Worm (Caenorhabditis elegans): ENCODE measurements around the gene Y71H2AM.6.

- no peak for TF ChIP-seq him-1 (tag; optimal IDR thresholded peaks at IDR 0.05)
- TF ChIP-seq W03F9.2 (tag; optimal IDR thresholded peaks at IDR 0.05): no peak
Observed at ce11 chrIII:2795442-2796023, 14.7 kb downstream of the Y71H2AM.6 start.
